Worm (Caenorhabditis elegans) whole organism, young adult: ENCODE measurements around the gene rsd-3.

ENCODE experiments used
- B0035.1 ChIP-seq: sonication (generic microtip); optimal IDR thresholded peaks from 2 replicates; lab custom pipeline; 2016; ENCODE audit warnings: missing genetic modification characterization, mild to moderate bottlenecking, missing compliant biosample characterization, missing genotype, missing genetic modification reagents
- B0261.1 ChIP-seq: sonication (generic microtip); optimal IDR thresholded peaks from 2 replicates; lab custom pipeline; 2016; ENCODE audit warnings: mild to moderate bottlenecking, missing genetic modification characterization, moderate library complexity, missing compliant biosample characterization
- F55B11.4 ChIP-seq: sonication (generic microtip); optimal IDR thresholded peaks from 2 replicates; lab custom pipeline; 2016; ENCODE audit warnings: missing compliant biosample characterization, missing genetic modification characterization, borderline replicate concordance; ENCODE audit not compliant: insufficient read depth
- F57C9.4 ChIP-seq: sonication (generic microtip); optimal IDR thresholded peaks from 2 replicates; lab custom pipeline; 2017; ENCODE audit warnings: mild to moderate bottlenecking, missing genetic modification characterization, missing compliant biosample characterization
- K12H6.12 ChIP-seq: fragments of 200-800 bp; sonication (Bioruptor generic); optimal IDR thresholded peaks from 2 replicates; lab custom pipeline; 2018; ENCODE audit warnings: mild to moderate bottlenecking, missing genetic modification characterization, missing compliant biosample characterization
- Y67H2A.10 ChIP-seq: fragments of 200-800 bp; sonication (Bioruptor generic); conservative IDR thresholded peaks from 2 replicates; pipeline ENCODE4 v1.3.6; 2022; ENCODE audit warnings: missing genetic modification reagents, missing genetic modification characterization, missing compliant biosample characterization
- Y79H2A.3 ChIP-seq: fragments of 200-800 bp; sonication (Bioruptor generic); conservative IDR thresholded peaks from 2 replicates; pipeline ENCODE4 v1.3.6; 2022; ENCODE audit warnings: missing genetic modification reagents, missing genetic modification characterization, missing compliant biosample characterization
- aptf-2 ChIP-seq: fragments of 200-800 bp; sonication (Bioruptor generic); conservative IDR thresholded peaks from 2 replicates; pipeline ENCODE4 v1.3.6; 2022; ENCODE audit warnings: missing genetic modification reagents, missing genetic modification characterization, missing compliant biosample characterization
- atf-7 ChIP-seq: sonication (generic microtip); optimal IDR thresholded peaks from 2 replicates; lab custom pipeline; 2017; ENCODE audit warnings: mild to moderate bottlenecking, missing genetic modification characterization, missing compliant biosample characterization
- athp-1 ChIP-seq: sonication (generic microtip); optimal IDR thresholded peaks from 2 replicates; lab custom pipeline; 2017; ENCODE audit warnings: mild to moderate bottlenecking, missing genetic modification characterization, missing compliant biosample characterization
- attf-6 ChIP-seq: fragments of 200-800 bp; sonication (Bioruptor generic); IDR thresholded peaks from 2 replicates; pipeline ENCODE4 v1.3.6; 2022; ENCODE audit warnings: missing genetic modification reagents, missing genetic modification characterization, missing compliant biosample characterization
- bed-1 ChIP-seq: fragments of 200-800 bp; sonication (Bioruptor generic); IDR thresholded peaks from 2 replicates; pipeline ENCODE4 v1.3.6; 2022; ENCODE audit warnings: missing genetic modification reagents, missing genetic modification characterization, missing compliant biosample characterization
- ccch-3 ChIP-seq: fragments of 200-800 bp; sonication (Bioruptor generic); optimal IDR thresholded peaks from 2 replicates; lab custom pipeline; 2018; ENCODE audit warnings: mild to moderate bottlenecking, missing genetic modification characterization, missing compliant biosample characterization
- ceh-40 ChIP-seq: fragments of 200-800 bp; sonication (Bioruptor generic); IDR thresholded peaks from 2 replicates; pipeline ENCODE4 v1.3.6; 2022; ENCODE audit warnings: missing genetic modification characterization, missing compliant biosample characterization
- ceh-58 ChIP-seq: fragments of 200-800 bp; sonication (Bioruptor generic); IDR thresholded peaks from 2 replicates; pipeline ENCODE4 v1.3.6; 2022; ENCODE audit warnings: missing genetic modification characterization, missing compliant biosample characterization
- chd-7 ChIP-seq: sonication (generic microtip); optimal IDR thresholded peaks from 2 replicates; lab custom pipeline; 2016; ENCODE audit warnings: mild to moderate bottlenecking, missing genetic modification characterization, moderate library complexity, missing compliant biosample characterization
- dpff-1 ChIP-seq: sonication (generic microtip); optimal IDR thresholded peaks from 2 replicates; lab custom pipeline; 2017; ENCODE audit warnings: mild to moderate bottlenecking, missing genetic modification characterization, missing compliant biosample characterization
- egl-18 ChIP-seq: fragments of 200-800 bp; sonication (Bioruptor generic); IDR thresholded peaks from 2 replicates; pipeline ENCODE4 v1.3.6; 2022; ENCODE audit warnings: missing genetic modification reagents, missing genetic modification characterization, missing compliant biosample characterization
- egl-44 ChIP-seq: fragments of 200-800 bp; sonication (Bioruptor generic); IDR thresholded peaks from 2 replicates; pipeline ENCODE4 v1.3.6; 2022; ENCODE audit warnings: missing genetic modification reagents, missing genetic modification characterization, missing compliant biosample characterization
- ekl-4 ChIP-seq: fragments of 200-800 bp; sonication (Bioruptor generic); IDR thresholded peaks from 2 replicates; pipeline ENCODE4 v1.3.6; 2022; ENCODE audit warnings: missing genetic modification reagents, missing genetic modification characterization, missing compliant biosample characterization
- lin-35 ChIP-seq, 3 experiments: fragments of 150-350 bp in 2 of 3; sonication (generic microtip) in 1 of 3; optimal IDR thresholded peaks; 2 replicates each; lab custom pipeline; 2014 to 2018; ENCODE audit warnings: missing biosample characterization in 3 of 3, missing genetic modification characterization in 3 of 3, missing genetic modification reagents in 3 of 3
- lin-54 ChIP-seq: fragments of 200-800 bp; sonication (Bioruptor generic); optimal IDR thresholded peaks from 2 replicates; lab custom pipeline; 2018; ENCODE audit warnings: mild to moderate bottlenecking, missing genetic modification characterization, missing compliant biosample characterization
- lir-1 ChIP-seq: fragments of 200-800 bp; sonication (Bioruptor generic); conservative IDR thresholded peaks from 2 replicates; pipeline ENCODE4 v1.3.6; 2022; ENCODE audit warnings: missing genetic modification reagents, missing genetic modification characterization, missing compliant biosample characterization
- lsl-1 ChIP-seq: fragments of 200-800 bp; sonication (Bioruptor generic); optimal IDR thresholded peaks from 2 replicates; lab custom pipeline; 2018; ENCODE audit warnings: mild to moderate bottlenecking, missing genetic modification characterization, moderate library complexity, missing compliant biosample characterization
- lsy-27 ChIP-seq: sonication (generic microtip); optimal IDR thresholded peaks from 2 replicates; lab custom pipeline; 2017; ENCODE audit warnings: missing genetic modification characterization, mild to moderate bottlenecking, missing compliant biosample characterization, antibody characterized with exemption, missing genotype, borderline replicate concordance; ENCODE audit not compliant: insufficient read depth
- madf-10 ChIP-seq: sonication (generic microtip); optimal IDR thresholded peaks from 2 replicates; lab custom pipeline; 2016; ENCODE audit warnings: mild to moderate bottlenecking, missing genetic modification characterization, missing compliant biosample characterization
- madf-6 ChIP-seq: fragments of 200-800 bp; sonication (Bioruptor generic); IDR thresholded peaks from 2 replicates; pipeline ENCODE4 v1.3.6; 2022; ENCODE audit warnings: missing genetic modification reagents, missing genetic modification characterization, missing compliant biosample characterization
- madf-8 ChIP-seq: fragments of 200-800 bp; sonication (Bioruptor generic); conservative IDR thresholded peaks from 2 replicates; pipeline ENCODE4 v1.3.6; 2022; ENCODE audit warnings: missing genetic modification reagents, missing genetic modification characterization, missing compliant biosample characterization
- mcd-1 ChIP-seq: fragments of 200-800 bp; sonication (Bioruptor generic); IDR thresholded peaks from 2 replicates; pipeline ENCODE4 v1.3.6; 2022; ENCODE audit warnings: missing genetic modification reagents, missing genetic modification characterization, missing compliant biosample characterization
- mxl-1 ChIP-seq: sonication (generic microtip); optimal IDR thresholded peaks from 2 replicates; lab custom pipeline; 2016; ENCODE audit warnings: missing genetic modification characterization, missing compliant biosample characterization
- nhr-179 ChIP-seq: sonication (generic microtip); optimal IDR thresholded peaks from 2 replicates; lab custom pipeline; 2016; ENCODE audit warnings: mild to moderate bottlenecking, missing genetic modification characterization, missing compliant biosample characterization
- nhr-90 ChIP-seq: sonication (generic microtip); optimal IDR thresholded peaks from 2 replicates; lab custom pipeline; 2016; ENCODE audit warnings: missing genotype, mild to moderate bottlenecking, missing genetic modification characterization, missing compliant biosample characterization
- pha-4 ChIP-seq: fragments of 150-350 bp; sonication (generic microtip); optimal IDR thresholded peaks from 2 replicates; lab custom pipeline; 2014; ENCODE audit warnings: missing biosample characterization, missing genetic modification reagents, missing genetic modification characterization
- rcor-1 ChIP-seq: fragments of 200-800 bp; sonication (Bioruptor generic); IDR thresholded peaks from 2 replicates; pipeline ENCODE4 v1.3.6; 2022; ENCODE audit warnings: missing genetic modification reagents, missing genetic modification characterization, missing compliant biosample characterization
- rec-8 ChIP-seq, 2 experiments: sonication (generic microtip); optimal IDR thresholded peaks; 2 replicates each; lab custom pipeline; 2016; ENCODE audit warnings: mild to moderate bottlenecking in 2 of 2, missing genetic modification characterization in 2 of 2, missing genetic modification reagents in 2 of 2, missing genotype in 2 of 2, missing biosample characterization in 1 of 2, missing compliant biosample characterization in 1 of 2, moderate library complexity in 1 of 2
- rpc-1 ChIP-seq, 2 experiments: fragments of 150-350 bp in 1 of 2; sonication (generic microtip) in 1 of 2; optimal IDR thresholded peaks; 2 replicates each; lab custom pipeline; 2014 to 2018; ENCODE audit warnings: missing biosample characterization in 1 of 2, missing genetic modification characterization in 1 of 2, missing genetic modification reagents in 1 of 2, missing genotype in 1 of 2
- snpc-1.3 ChIP-seq: sonication (generic microtip); optimal IDR thresholded peaks from 2 replicates; lab custom pipeline; 2017; ENCODE audit warnings: missing genetic modification characterization, mild to moderate bottlenecking, missing compliant biosample characterization, antibody characterized with exemption, moderate library complexity, missing genotype, missing genetic modification reagents; ENCODE audit not compliant: insufficient read depth
- tbx-9 ChIP-seq: sonication (generic microtip); optimal IDR thresholded peaks from 2 replicates; lab custom pipeline; 2016; ENCODE audit warnings: borderline replicate concordance, missing genetic modification characterization, inconsistent platforms, missing compliant biosample characterization
- unc-130 ChIP-seq: sonication (generic microtip); optimal IDR thresholded peaks from 2 replicates; lab custom pipeline; 2016; ENCODE audit warnings: missing genetic modification reagents, missing genetic modification characterization, missing compliant biosample characterization
- unc-62 ChIP-seq: fragments of 150-350 bp; optimal IDR thresholded peaks from 2 replicates; lab custom pipeline; 2014; ENCODE audit warnings: missing biosample characterization, missing genetic modification reagents, missing genetic modification characterization
- xnd-1 ChIP-seq: sonication (generic microtip); optimal IDR thresholded peaks from 2 replicates; lab custom pipeline; 2016; ENCODE audit warnings: missing genotype, missing genetic modification reagents, missing genetic modification characterization, missing compliant biosample characterization
- zim-3 ChIP-seq: sonication (generic microtip); optimal IDR thresholded peaks from 2 replicates; lab custom pipeline; 2017; ENCODE audit warnings: mild to moderate bottlenecking, missing genetic modification characterization, moderate library complexity, missing compliant biosample characterization
- ztf-18 ChIP-seq: sonication (generic microtip); optimal IDR thresholded peaks from 2 replicates; lab custom pipeline; 2016; ENCODE audit warnings: missing genotype, mild to moderate bottlenecking, missing genetic modification characterization, missing compliant biosample characterization
- ztf-22 ChIP-seq: fragments of 200-800 bp; sonication (Bioruptor generic); optimal IDR thresholded peaks from 2 replicates; lab custom pipeline; 2018; ENCODE audit warnings: mild to moderate bottlenecking, missing genetic modification characterization, moderate library complexity, missing compliant biosample characterization
- ztf-28 ChIP-seq: fragments of 200-800 bp; sonication (Bioruptor generic); IDR thresholded peaks from 2 replicates; pipeline ENCODE4 v1.3.6; 2022; ENCODE audit warnings: missing genetic modification reagents, missing genetic modification characterization, missing compliant biosample characterization
- ztf-6 ChIP-seq: fragments of 200-800 bp; sonication (Bioruptor generic); IDR thresholded peaks from 2 replicates; pipeline ENCODE4 v1.3.6; 2022; ENCODE audit warnings: missing genetic modification reagents, missing genetic modification characterization, missing compliant biosample characterization

Gene rsd-3

ce11 chrX:11753155-11753554, 45.1 kb upstream of the rsd-3 start:
- no peak for TF ChIP-seq athp-1

- peak; percentile 87 for TF ChIP-seq rcor-1 (GFP tag; lab: Robert Waterston, UW)
- TF ChIP-seq atf-7 (tag; lab: Kevin White, UChicago): peak; percentile 62
- peak; percentile 93 for TF ChIP-seq mxl-1 (tag; lab: Kevin White, UChicago)
- TF ChIP-seq ekl-4 (GFP tag; lab: Robert Waterston, UW): peak; percentile 67; the same call in 1 of the 2 replicates
- 0 out of 2 replicates have a peak, but pooled peaks have one; percentile 42 for TF ChIP-seq egl-18 (GFP tag; lab: Robert Waterston, UW)
- peak in 1 of 3 experiments; percentile 58 for TF ChIP-seq lin-35 (GFP tag; optimal IDR thresholded peaks at IDR 0.05; lab: Kevin White, UChicago)
- TF ChIP-seq lin-54 (GFP tag; lab: Kevin White, UChicago): peak; percentile 59
- no peak for TF ChIP-seq ceh-58 (GFP tag; lab: Robert Waterston, UW)
- 0 out of 2 replicates have a peak, but pooled peaks have one; percentile 48 for TF ChIP-seq bed-1 (GFP tag; lab: Robert Waterston, UW)
- TF ChIP-seq chd-7 (tag; lab: Kevin White, UChicago): peak; percentile 81
- peak; percentile 67 for TF ChIP-seq aptf-2 (GFP tag; lab: Robert Waterston, UW)
- TF ChIP-seq tbx-9 (tag; lab: Kevin White, UChicago): no peak
- peak; percentile 73 for TF ChIP-seq ceh-40
- no peak for TF ChIP-seq pha-4 (tag; lab: Kevin White, UChicago)
- peak; percentile 80 for TF ChIP-seq egl-44 (GFP tag; lab: Robert Waterston, UW)
- TF ChIP-seq B0035.1: peak; percentile 63
- TF ChIP-seq madf-10 (tag; lab: Kevin White, UChicago): peak; percentile 87
- TF ChIP-seq Y67H2A.10: no peak
- TF ChIP-seq xnd-1 (tag; lab: Kevin White, UChicago): no peak
- peak; percentile 85 to 92 for TF ChIP-seq rec-8 (tag; optimal IDR thresholded peaks at IDR 0.05; lab: Kevin White, UChicago)
- peak; percentile 48 for TF ChIP-seq unc-130 (GFP tag; lab: Kevin White, UChicago)
- TF ChIP-seq ztf-6 (GFP tag; lab: Robert Waterston, UW): peak; percentile 70; the same call in 1 of the 2 replicates
- TF ChIP-seq attf-6: no peak
- TF ChIP-seq Y79H2A.3 (GFP tag; lab: Robert Waterston, UW): 0 out of 2 replicates have a peak, but pooled peaks have one; percentile 59
- peak; percentile 73 for TF ChIP-seq madf-6
- no peak for TF ChIP-seq lir-1 (GFP tag; lab: Robert Waterston, UW)
- peak; percentile 89; the same call in 1 of the 2 replicates for TF ChIP-seq ztf-28
- TF ChIP-seq nhr-179 (tag; lab: Kevin White, UChicago): no peak
- no peak for TF ChIP-seq lsl-1
- no peak for TF ChIP-seq zim-3 (tag; lab: Kevin White, UChicago)
- peak; percentile 97 for TF ChIP-seq B0261.1
- TF ChIP-seq K12H6.12 (tag; lab: Kevin White, UChicago): peak; percentile 64
- peak; percentile 68 for TF ChIP-seq mcd-1 (GFP tag; lab: Robert Waterston, UW)
- TF ChIP-seq ztf-18 (tag; lab: Kevin White, UChicago): peak; percentile 76
- TF ChIP-seq unc-62: no peak
- no peak for TF ChIP-seq ztf-22
- TF ChIP-seq lsy-27 (tag; lab: Kevin White, UChicago): no peak
- no peak for TF ChIP-seq F57C9.4
- TF ChIP-seq nhr-90 (tag; lab: Kevin White, UChicago): peak; percentile 90
- TF ChIP-seq dpff-1 (tag; lab: Kevin White, UChicago): no peak
- TF ChIP-seq madf-8 (GFP tag; lab: Robert Waterston, UW): no peak
- no peak for TF ChIP-seq ccch-3 (GFP tag; lab: Kevin White, UChicago)
- TF ChIP-seq F55B11.4 (tag; lab: Kevin White, UChicago): no peak
- no peak for TF ChIP-seq snpc-1.3 (tag; lab: Kevin White, UChicago)
- peak; percentile 95 for TF ChIP-seq rpc-1 (optimal IDR thresholded peaks at IDR 0.05; lab: Kevin White, UChicago)
- TF ChIP-seq rpc-1 (tag; optimal IDR thresholded peaks at IDR 0.05; lab: Kevin White, UChicago): peak; percentile 98
Measured at ce11 chrX:11757666-11758065, 40.6 kb upstream of the rsd-3 start.
